Fruit fly (Drosophila melanogaster) whole organism, adult: Measurements from ENCODE around the gene CG8745.

Source experiments
- CG11617 ChIP-seq: fragments of 200-800 bp; sonication (Bioruptor generic); optimal IDR thresholded peaks from 2 replicates; lab custom pipeline; 2017; ENCODE audit warnings: mild to moderate bottlenecking, missing biosample characterization, missing genetic modification reagents, missing genetic modification characterization
- CG12768 ChIP-seq: fragments of 200-800 bp; sonication (Bioruptor generic); optimal IDR thresholded peaks from 2 replicates; lab custom pipeline; 2017; ENCODE audit warnings: missing biosample characterization, missing genetic modification characterization, mild to moderate bottlenecking, moderate library complexity, missing genetic modification reagents
- CG14711 ChIP-seq: fragments of 200-800 bp; sonication (Bioruptor generic); optimal IDR thresholded peaks from 2 replicates; lab custom pipeline; 2018; ENCODE audit warnings: missing biosample characterization, mild to moderate bottlenecking, missing genetic modification characterization, moderate library complexity
- CG1620 ChIP-seq: fragments of 200-800 bp; sonication (Bioruptor generic); optimal IDR thresholded peaks from 2 replicates; lab custom pipeline; 2016; ENCODE audit warnings: missing biosample characterization, missing genetic modification characterization
- CG33017 ChIP-seq: fragments of 200-800 bp; sonication (Bioruptor generic); optimal IDR thresholded peaks from 2 replicates; lab custom pipeline; 2018; ENCODE audit warnings: missing biosample characterization, mild to moderate bottlenecking, missing genetic modification characterization, moderate library complexity
- CG5204 ChIP-seq: fragments of 200-800 bp; sonication (Bioruptor generic); optimal IDR thresholded peaks from 2 replicates; lab custom pipeline; 2016; ENCODE audit warnings: missing biosample characterization, missing genetic modification characterization
- CG7045 ChIP-seq: fragments of 200-800 bp; sonication (Bioruptor generic); optimal IDR thresholded peaks from 2 replicates; lab custom pipeline; 2017; ENCODE audit warnings: missing biosample characterization, mild to moderate bottlenecking, missing genetic modification characterization
- CG7101 ChIP-seq: fragments of 200-800 bp; sonication (Bioruptor generic); optimal IDR thresholded peaks from 2 replicates; lab custom pipeline; 2018; ENCODE audit warnings: missing biosample characterization, mild to moderate bottlenecking, missing genetic modification characterization, moderate library complexity
- Clk ChIP-seq: fragments of 200-800 bp; sonication (Bioruptor generic); optimal IDR thresholded peaks from 2 replicates; lab custom pipeline; 2017; ENCODE audit warnings: missing biosample characterization, missing genetic modification characterization
- Crg-1 ChIP-seq: fragments of 200-800 bp; sonication (Bioruptor generic); optimal IDR thresholded peaks from 2 replicates; lab custom pipeline; 2016; ENCODE audit warnings: missing biosample characterization, missing genetic modification characterization
- Hr96 ChIP-seq: fragments of 200-800 bp; sonication (Bioruptor generic); optimal IDR thresholded peaks from 2 replicates; lab custom pipeline; 2016; ENCODE audit warnings: missing biosample characterization, missing genetic modification characterization
- Mnt ChIP-seq: fragments of 200-800 bp; sonication (Bioruptor generic); optimal IDR thresholded peaks from 2 replicates; lab custom pipeline; 2016; ENCODE audit warnings: missing biosample characterization, mild to moderate bottlenecking, missing genetic modification characterization
- bab1 ChIP-seq: fragments of 200-800 bp; sonication (Bioruptor generic); optimal IDR thresholded peaks from 3 replicates; lab custom pipeline; 2019; ENCODE audit warnings: missing biosample characterization, mild to moderate bottlenecking, missing genetic modification characterization, moderate library complexity
- cic ChIP-seq: fragments of 200-800 bp; sonication (Bioruptor generic); optimal IDR thresholded peaks from 2 replicates; lab custom pipeline; 2017; ENCODE audit warnings: missing biosample characterization, mild to moderate bottlenecking, missing genetic modification characterization, moderate library complexity
- cnc ChIP-seq, 2 experiments: fragments of >200 bp; optimal IDR thresholded peaks; 2 replicates each; lab custom pipeline; 2017
- kay ChIP-seq: fragments of 200-800 bp; sonication (Bioruptor generic); peaks from one replicate; lab custom pipeline; 2016; ENCODE audit warnings: missing biosample characterization, missing genetic modification characterization, borderline replicate concordance
- ovo ChIP-seq: fragments of 200-800 bp; sonication (Bioruptor generic); optimal IDR thresholded peaks from 2 replicates; lab custom pipeline; 2016; ENCODE audit warnings: missing biosample characterization, missing genetic modification characterization
- pad ChIP-seq: fragments of 200-800 bp; sonication (Bioruptor generic); optimal IDR thresholded peaks from 3 replicates; lab custom pipeline; 2017; ENCODE audit warnings: missing biosample characterization, missing genetic modification characterization, mild to moderate bottlenecking, moderate library complexity, missing genetic modification reagents
- tj ChIP-seq: fragments of 200-800 bp; sonication (Bioruptor generic); optimal IDR thresholded peaks from 3 replicates; lab custom pipeline; 2017; ENCODE audit warnings: missing biosample characterization, mild to moderate bottlenecking, missing genetic modification characterization, moderate library complexity
- toe ChIP-seq: fragments of 200-800 bp; sonication (Bioruptor generic); optimal IDR thresholded peaks from 2 replicates; lab custom pipeline; 2016; ENCODE audit warnings: missing biosample characterization, missing genetic modification characterization

Gene CG8745

dm6 chr3L:13904021-13904325 lies 37.3 kb upstream of the CG8745 start:
- TF ChIP-seq cnc (optimal IDR thresholded peaks at IDR 0.05; lab: Kevin White, UChicago) = no peak
- no peak for TF ChIP-seq CG1620 (GFP tag; lab: Kevin White, UChicago)
- TF ChIP-seq pad (GFP tag; lab: Kevin White, UChicago) = no peak
- TF ChIP-seq toe (GFP tag; lab: Kevin White, UChicago) = no peak
- no peak for TF ChIP-seq kay (GFP tag; lab: Kevin White, UChicago)
- TF ChIP-seq CG33017 (tag; lab: Kevin White, UChicago) = no peak
- no peak for TF ChIP-seq Hr96
- TF ChIP-seq tj (GFP tag; lab: Kevin White, UChicago) = no peak
- no peak for TF ChIP-seq CG7101 (tag; lab: Kevin White, UChicago)
- no peak for TF ChIP-seq CG5204 (GFP tag; lab: Kevin White, UChicago)
- no peak for TF ChIP-seq CG7045 (GFP tag; lab: Kevin White, UChicago)
- no peak for TF ChIP-seq Clk
- no peak for TF ChIP-seq Crg-1 (GFP tag; lab: Kevin White, UChicago)
- no peak for TF ChIP-seq CG11617 (GFP tag; lab: Kevin White, UChicago)
- TF ChIP-seq Mnt (GFP tag; lab: Kevin White, UChicago) = no peak
- no peak for TF ChIP-seq cic (GFP tag; lab: Kevin White, UChicago)

- TF ChIP-seq CG1620 (GFP tag; lab: Kevin White, UChicago) (no peak), CG5204 (GFP tag; lab: Kevin White, UChicago) (peak; percentile 13), tj (GFP tag; lab: Kevin White, UChicago) (no peak), Crg-1 (GFP tag; lab: Kevin White, UChicago) (no peak), CG12768 (GFP tag; lab: Kevin White, UChicago) (peak; percentile 37), CG33017 (tag; lab: Kevin White, UChicago) (peak; percentile 75), kay (GFP tag; lab: Kevin White, UChicago) (no peak), CG14711 (tag; lab: Kevin White, UChicago) (peak; percentile 16), Hr96 (peak; percentile 9), cic (GFP tag; lab: Kevin White, UChicago) (no peak), Clk (no peak), CG7101 (tag; lab: Kevin White, UChicago) (peak; percentile 65), pad (GFP tag; lab: Kevin White, UChicago) (no peak), CG11617 (GFP tag; lab: Kevin White, UChicago) (peak; percentile 10), bab1 (GFP tag; lab: Kevin White, UChicago) (no peak), toe (GFP tag; lab: Kevin White, UChicago) (peak; percentile 24), cnc (optimal IDR thresholded peaks at IDR 0.05; lab: Kevin White, UChicago) (no peak), ovo (GFP tag; lab: Kevin White, UChicago) (no peak), CG7045 (GFP tag; lab: Kevin White, UChicago) (peak; percentile 33)
Measured at dm6 chr3L:13903186-13904020, 36.7 kb upstream of the CG8745 start, which contains the start of gene dysc. dysc (minus strand) TSS chr3L:13903236.

- peak; percentile 30 for TF ChIP-seq bab1 (GFP tag; lab: Kevin White, UChicago)
- no peak for TF ChIP-seq toe (GFP tag; lab: Kevin White, UChicago)
Measured at dm6 chr3L:13900635-13901034, 33.9 kb upstream of the CG8745 start.

dm6 chr3L:13887092-13887491 lies 20.4 kb upstream of the CG8745 start:
- TF ChIP-seq Clk = no peak
- TF ChIP-seq toe (GFP tag; lab: Kevin White, UChicago) = no peak
- TF ChIP-seq ovo (GFP tag; lab: Kevin White, UChicago) = no peak
- no peak for TF ChIP-seq CG7045 (GFP tag; lab: Kevin White, UChicago)
- TF ChIP-seq kay (GFP tag; lab: Kevin White, UChicago) = no peak
- no peak for TF ChIP-seq bab1 (GFP tag; lab: Kevin White, UChicago)
- TF ChIP-seq CG5204 (GFP tag; lab: Kevin White, UChicago) = no peak
- no peak for TF ChIP-seq Mnt (GFP tag; lab: Kevin White, UChicago)
- no peak for TF ChIP-seq cic (GFP tag; lab: Kevin White, UChicago)
- TF ChIP-seq tj (GFP tag; lab: Kevin White, UChicago) = no peak
- TF ChIP-seq CG11617 (GFP tag; lab: Kevin White, UChicago) = no peak
- no peak for TF ChIP-seq CG12768 (GFP tag; lab: Kevin White, UChicago)
- TF ChIP-seq Hr96 = no peak
- no peak for TF ChIP-seq Crg-1 (GFP tag; lab: Kevin White, UChicago)
- no peak for TF ChIP-seq CG33017 (tag; lab: Kevin White, UChicago)

- no peak for TF ChIP-seq Clk
- no peak for TF ChIP-seq ovo (GFP tag; lab: Kevin White, UChicago)
- no peak for TF ChIP-seq CG5204 (GFP tag; lab: Kevin White, UChicago)
- no peak for TF ChIP-seq CG12768 (GFP tag; lab: Kevin White, UChicago)
- no peak for TF ChIP-seq Mnt (GFP tag; lab: Kevin White, UChicago)
- no peak for TF ChIP-seq Crg-1 (GFP tag; lab: Kevin White, UChicago)
- no peak for TF ChIP-seq CG1620 (GFP tag; lab: Kevin White, UChicago)
- TF ChIP-seq toe (GFP tag; lab: Kevin White, UChicago) = no peak
- TF ChIP-seq pad (GFP tag; lab: Kevin White, UChicago) = no peak
- TF ChIP-seq CG14711 (tag; lab: Kevin White, UChicago) = no peak
- TF ChIP-seq Hr96 = no peak
Measured at dm6 chr3L:13884460-13885056, 17.9 kb upstream of the CG8745 start.
